Fruit fly (Drosophila melanogaster): ENCODE data around the gene CG6664.

Gene CG6664

DNA sequence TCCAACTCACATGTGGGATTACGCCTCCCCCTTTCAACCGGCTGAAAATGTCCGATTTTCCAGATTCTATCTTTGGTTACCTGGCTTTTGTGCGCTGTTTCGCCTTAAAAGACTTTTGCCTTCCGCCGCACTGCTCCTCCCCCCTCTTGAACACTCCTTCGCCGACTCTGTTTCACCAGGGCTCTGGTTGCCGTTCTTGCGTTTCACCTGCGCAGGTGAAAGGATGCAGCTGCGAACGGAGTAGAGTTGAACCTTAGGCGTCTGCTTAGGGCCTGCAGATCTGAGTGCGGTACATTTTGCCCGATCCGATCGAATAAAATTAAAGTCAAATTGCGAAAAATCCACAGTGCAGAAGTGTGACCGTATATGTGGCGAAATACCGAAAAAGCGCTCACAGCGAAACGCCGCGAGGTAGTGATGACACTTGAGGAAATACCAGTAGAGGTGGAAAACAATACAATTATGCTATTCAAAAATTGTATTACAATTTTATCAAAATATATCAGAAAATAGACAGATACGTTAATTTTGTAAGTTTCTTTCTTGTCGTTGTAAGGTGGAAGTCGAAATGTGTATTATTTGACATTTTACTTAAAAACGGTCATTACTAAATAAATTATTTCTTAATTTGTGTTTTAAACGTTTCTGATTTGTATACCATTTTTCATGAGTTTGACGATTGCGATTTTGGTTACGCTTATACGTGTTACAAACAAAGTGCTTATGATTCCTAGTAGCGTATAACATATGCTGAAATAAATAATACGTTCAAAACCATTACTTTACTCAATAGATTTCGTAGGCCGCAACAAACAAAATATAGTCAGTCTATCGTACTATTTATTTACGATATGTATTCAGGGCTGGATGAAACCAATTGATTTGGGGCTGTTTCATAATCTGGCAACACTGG lies at the start of gene CG6664, which contains the start of gene CG7728 (continued):
- TF ChIP-seq HLH54F (GFP tag; optimal IDR thresholded peaks at IDR 0.05): peak; percentile 44
- TF ChIP-seq mirr (GFP tag; optimal IDR thresholded peaks at IDR 0.05): peak; percentile 38
- TF ChIP-seq Taf1 (GFP tag; IDR thresholded peaks at IDR 0.05): no peak; the same call in 1 of the 2 replicates
- peak; percentile 40 for TF ChIP-seq CG12942 (GFP tag; optimal IDR thresholded peaks at IDR 0.05)
- TF ChIP-seq scrt (GFP tag; optimal IDR thresholded peaks at IDR 0.05): no peak
- no peak for TF ChIP-seq CG8388 (GFP tag; optimal IDR thresholded peaks at IDR 0.05)
- TF ChIP-seq Usf (GFP tag; optimal IDR thresholded peaks at IDR 0.05): no peak
- TF ChIP-seq GATAe (GFP tag; conservative IDR thresholded peaks at IDR 0.05): no peak
- no peak for TF ChIP-seq odd (GFP tag; optimal IDR thresholded peaks at IDR 0.05)
- 0 out of 2 replicates have a peak, but pooled peaks have one; percentile 28 for TF ChIP-seq wor (GFP tag; IDR thresholded peaks at IDR 0.05)
- no peak for TF ChIP-seq CG16779 (GFP tag; IDR thresholded peaks at IDR 0.05)
- TF ChIP-seq lab (GFP tag; optimal IDR thresholded peaks at IDR 0.05): no peak
- TF ChIP-seq CG30431 (GFP tag; optimal IDR thresholded peaks at IDR 0.05): no peak
- no peak for TF ChIP-seq CG7357 (GFP tag; IDR thresholded peaks at IDR 0.05)
- peak; percentile 24 for TF ChIP-seq stwl (tag; optimal IDR thresholded peaks at IDR 0.05)
- peak; percentile 7 for TF ChIP-seq chn (GFP tag; optimal IDR thresholded peaks at IDR 0.05)
- TF ChIP-seq vfl (GFP tag; optimal IDR thresholded peaks at IDR 0.05): peak; percentile 35
- peak; percentile 33 for TF ChIP-seq zfh2 (GFP tag; optimal IDR thresholded peaks at IDR 0.05)
- peak; percentile 55 for TF ChIP-seq CG7556 (GFP tag; optimal IDR thresholded peaks at IDR 0.05)
- TF ChIP-seq CG4282 (GFP tag; optimal IDR thresholded peaks at IDR 0.05): no peak
- no peak for TF ChIP-seq CG3065 (GFP tag; optimal IDR thresholded peaks at IDR 0.05)
- peak; percentile 35 to 53 for TF ChIP-seq Pdp1 (GFP tag; optimal IDR thresholded peaks at IDR 0.05)
- peak; percentile 44 for TF ChIP-seq tin (GFP tag; optimal IDR thresholded peaks at IDR 0.05)
- no peak for TF ChIP-seq CG8478 (optimal IDR thresholded peaks at IDR 0.05)
- peak; percentile 59; the same call in 2 of the 3 replicates for TF ChIP-seq zfh1 (GFP tag; IDR thresholded peaks at IDR 0.05)
- no peak for TF ChIP-seq Mad (GFP tag; optimal IDR thresholded peaks at IDR 0.05)
- no peak; the same call in 1 of the 2 replicates for TF ChIP-seq Atf6 (GFP tag; IDR thresholded peaks at IDR 0.05)
- TF ChIP-seq CG17385 (GFP tag; optimal IDR thresholded peaks at IDR 0.05): no peak
- TF ChIP-seq sens (GFP tag): peak; percentile 84
- no peak for TF ChIP-seq cwo (GFP tag; optimal IDR thresholded peaks at IDR 0.05)
- TF ChIP-seq CG12744 (GFP tag; optimal IDR thresholded peaks at IDR 0.05): no peak
- TF ChIP-seq ase (GFP tag; IDR thresholded peaks at IDR 0.05): no peak
- peak; percentile 44 for TF ChIP-seq CG6272 (GFP tag; IDR thresholded peaks at IDR 0.05)
- TF ChIP-seq Antp (GFP tag; optimal IDR thresholded peaks at IDR 0.05): peak; percentile 8
- peak; percentile 80 for TF ChIP-seq BEAF-32 (GFP tag; optimal IDR thresholded peaks at IDR 0.05)
- no peak for TF ChIP-seq Dfd (GFP tag; optimal IDR thresholded peaks at IDR 0.05)
- TF ChIP-seq Ada2b (GFP tag; IDR thresholded peaks at IDR 0.05): 0 out of 2 replicates have a peak, but pooled peaks have one; percentile 17
- peak; percentile 72 for TF ChIP-seq Rfx (GFP tag; IDR thresholded peaks at IDR 0.05)
- TF ChIP-seq BtbVII (GFP tag; optimal IDR thresholded peaks at IDR 0.05): no peak
- TF ChIP-seq insv (GFP tag; optimal IDR thresholded peaks at IDR 0.05): no peak
- TF ChIP-seq Deaf1 (tag; optimal IDR thresholded peaks at IDR 0.05): no peak
- TF ChIP-seq CG8944 (GFP tag; optimal IDR thresholded peaks at IDR 0.05): peak; percentile 42
- no peak for TF ChIP-seq NC2β (GFP tag; optimal IDR thresholded peaks at IDR 0.05)
- TF ChIP-seq abd-A (tag; optimal IDR thresholded peaks at IDR 0.05): no peak
- TF ChIP-seq CG17361 (GFP tag; IDR thresholded peaks at IDR 0.05): peak; percentile 78
- TF ChIP-seq pan (optimal IDR thresholded peaks at IDR 0.05): no peak
- peak in 1 of 2 experiments; percentile 36 for TF ChIP-seq pan (GFP tag; optimal IDR thresholded peaks at IDR 0.05 in 1 of 2, IDR thresholded peaks at IDR 0.05 in 1 of 2)
- no peak for TF ChIP-seq Nf-YA (GFP tag; IDR thresholded peaks at IDR 0.05)
- TF ChIP-seq CG12104 (GFP tag; optimal IDR thresholded peaks at IDR 0.05): peak; percentile 52
- TF ChIP-seq CG11085 (GFP tag; IDR thresholded peaks at IDR 0.05): no peak
